Worm (Caenorhabditis elegans) whole organism, L4 larva: Measurements from ENCODE around the gene Y39A3CL.7.

Experiments
- F44E2.7 ChIP-seq: fragments of 200-800 bp; sonication (Bioruptor generic); IDR thresholded peaks from 2 replicates; pipeline ENCODE4 v2.1.2; 2022; ENCODE audit warnings: missing genetic modification characterization, missing compliant biosample characterization
- T20F7.1 ChIP-seq: fragments of 200-800 bp; sonication (Bioruptor generic); optimal IDR thresholded peaks from 2 replicates; lab custom pipeline; 2018; ENCODE audit warnings: mild to moderate bottlenecking, missing genetic modification characterization, missing compliant biosample characterization
- Y75B8A.6 ChIP-seq: fragments of 200-800 bp; sonication (Bioruptor generic); IDR thresholded peaks from 2 replicates; pipeline ENCODE4 v1.3.6; 2022; ENCODE audit warnings: missing genetic modification reagents, missing genetic modification characterization, missing compliant biosample characterization
- ZK337.2 ChIP-seq: fragments of 200-800 bp; sonication (Bioruptor generic); IDR thresholded peaks from 2 replicates; pipeline ENCODE4 v1.3.6; 2022; ENCODE audit warnings: missing genetic modification reagents, missing genetic modification characterization, missing compliant biosample characterization
- aha-1 ChIP-seq: fragments of 150-350 bp; peaks from one replicate; lab custom pipeline; 2014; ENCODE audit warnings: missing biosample characterization, missing genetic modification characterization
- ama-1 ChIP-seq: fragments of 150-350 bp; optimal IDR thresholded peaks from 2 replicates; lab custom pipeline; 2014; ENCODE audit warnings: inconsistent platforms, mixed read lengths
- ceh-20 ChIP-seq: fragments of 200-800 bp; sonication (Bioruptor generic); IDR thresholded peaks from 2 replicates; pipeline ENCODE4 v1.3.6; 2022; ENCODE audit warnings: missing genetic modification reagents, missing genetic modification characterization, missing compliant biosample characterization
- ceh-62 ChIP-seq: sonication (generic microtip); optimal IDR thresholded peaks from 2 replicates; lab custom pipeline; 2017; ENCODE audit warnings: missing biosample characterization, missing genetic modification characterization
- ctbp-1 ChIP-seq: fragments of 200-800 bp; sonication (Bioruptor generic); IDR thresholded peaks from 2 replicates; pipeline ENCODE4 v1.3.6; 2022; ENCODE audit warnings: missing genetic modification reagents, missing genetic modification characterization, missing compliant biosample characterization
- daf-16 ChIP-seq, 3 experiments: sonication (generic microtip); optimal IDR thresholded peaks; 2 replicates each; lab custom pipeline; 2016 to 2017; ENCODE audit warnings: missing genetic modification characterization in 3 of 3, missing genetic modification reagents in 3 of 3, mild to moderate bottlenecking in 2 of 3, missing compliant biosample characterization in 2 of 3, missing biosample characterization in 1 of 3, moderate library complexity in 1 of 3
- daf-19 ChIP-seq: fragments of 200-800 bp; sonication (Bioruptor generic); conservative IDR thresholded peaks from 2 replicates; pipeline ENCODE4 v1.3.6; 2022; ENCODE audit warnings: missing genetic modification characterization, missing compliant biosample characterization
- daf-8 ChIP-seq: fragments of 200-800 bp; sonication (Bioruptor generic); IDR thresholded peaks from 2 replicates; pipeline ENCODE4 v1.3.6; 2022; ENCODE audit warnings: missing genetic modification characterization, missing compliant biosample characterization
- dmd-8 ChIP-seq: fragments of 200-800 bp; sonication (Bioruptor generic); IDR thresholded peaks from 2 replicates; pipeline ENCODE4 v1.3.6; 2022; ENCODE audit warnings: missing genetic modification characterization, missing compliant biosample characterization
- dpl-1 ChIP-seq: fragments of 150-350 bp; optimal IDR thresholded peaks from 2 replicates; lab custom pipeline; 2014; ENCODE audit warnings: missing biosample characterization, missing genetic modification reagents, missing genetic modification characterization
- duxl-1 ChIP-seq: sonication (generic microtip); optimal IDR thresholded peaks from 2 replicates; lab custom pipeline; 2016; ENCODE audit warnings: mild to moderate bottlenecking, missing genetic modification characterization, moderate library complexity, missing compliant biosample characterization; ENCODE audit not compliant: poor library complexity
- dve-1 ChIP-seq: sonication (generic microtip); optimal IDR thresholded peaks from 2 replicates; lab custom pipeline; 2017; ENCODE audit warnings: antibody characterized with exemption, mild to moderate bottlenecking, missing genetic modification characterization, missing compliant biosample characterization; ENCODE audit not compliant: insufficient read depth
- egl-43 ChIP-seq: fragments of 200-800 bp; sonication (Bioruptor generic); IDR thresholded peaks from 2 replicates; pipeline ENCODE4 v1.3.6; 2022; ENCODE audit warnings: missing genetic modification reagents, missing genetic modification characterization, missing compliant biosample characterization
- fkh-10 ChIP-seq: fragments of 150-350 bp; optimal IDR thresholded peaks from 2 replicates; lab custom pipeline; 2014; ENCODE audit warnings: missing biosample characterization, missing genetic modification reagents, missing genetic modification characterization
- fos-1 ChIP-seq: fragments of 150-350 bp; optimal IDR thresholded peaks from 2 replicates; lab custom pipeline; 2014; ENCODE audit warnings: missing biosample characterization, missing genetic modification characterization
- hlh-11 ChIP-seq: fragments of 200-800 bp; sonication (Bioruptor generic); optimal IDR thresholded peaks from 2 replicates; lab custom pipeline; 2018; ENCODE audit warnings: mild to moderate bottlenecking, missing genetic modification characterization, missing compliant biosample characterization
- hmg-1.1 ChIP-seq: fragments of 200-800 bp; sonication (Bioruptor generic); IDR thresholded peaks from 2 replicates; pipeline ENCODE4 v1.3.6; 2022; ENCODE audit warnings: missing genetic modification reagents, missing genetic modification characterization, missing compliant biosample characterization
- lin-13 ChIP-seq: fragments of 150-350 bp; optimal IDR thresholded peaks from 2 replicates; lab custom pipeline; 2014; ENCODE audit warnings: missing biosample characterization, missing genetic modification reagents, missing genetic modification characterization
- lin-38 ChIP-seq: fragments of 200-800 bp; sonication (Bioruptor generic); IDR thresholded peaks from 2 replicates; pipeline ENCODE4 v1.3.6; 2022; ENCODE audit warnings: missing genetic modification reagents, missing genetic modification characterization, missing compliant biosample characterization
- lsy-2 ChIP-seq, 2 experiments: fragments of 150-350 bp in 1 of 2; sonication (generic microtip) in 1 of 2; optimal IDR thresholded peaks; 2 replicates each; lab custom pipeline; 2014 to 2017; ENCODE audit warnings: missing biosample characterization in 2 of 2, missing genetic modification characterization in 2 of 2
- madf-9 ChIP-seq: fragments of 200-800 bp; sonication (Bioruptor generic); conservative IDR thresholded peaks from 2 replicates; pipeline ENCODE4 v1.3.6; 2022; ENCODE audit warnings: missing genetic modification reagents, missing genetic modification characterization, missing compliant biosample characterization
- mep-1 ChIP-seq: fragments of 150-350 bp; sonication (generic microtip); optimal IDR thresholded peaks from 3 replicates; lab custom pipeline; 2014; ENCODE audit warnings: missing biosample characterization, missing genetic modification characterization
- mes-2 ChIP-seq: sonication (generic microtip); optimal IDR thresholded peaks from 2 replicates; lab custom pipeline; 2016; ENCODE audit warnings: missing genotype, mild to moderate bottlenecking, missing genetic modification characterization, missing compliant biosample characterization; ENCODE audit not compliant: poor library complexity, severe bottlenecking
- nhr-11 ChIP-seq: fragments of 150-350 bp; optimal IDR thresholded peaks from 2 replicates; lab custom pipeline; 2014; ENCODE audit warnings: missing biosample characterization, missing genetic modification characterization
- nhr-76 ChIP-seq: fragments of 150-350 bp; optimal IDR thresholded peaks from 2 replicates; lab custom pipeline; 2014; ENCODE audit warnings: missing biosample characterization, missing genetic modification characterization
- php-3 ChIP-seq: fragments of 200-800 bp; sonication (Bioruptor generic); IDR thresholded peaks from 2 replicates; pipeline ENCODE4 v1.3.6; 2022; ENCODE audit warnings: missing genetic modification reagents, missing genetic modification characterization, missing compliant biosample characterization
- pqm-1 ChIP-seq: sonication (generic microtip); optimal IDR thresholded peaks from 2 replicates; lab custom pipeline; 2017; ENCODE audit warnings: missing biosample characterization, missing genetic modification characterization
- rbr-2 ChIP-seq: sonication (generic microtip); optimal IDR thresholded peaks from 2 replicates; lab custom pipeline; 2016; ENCODE audit warnings: missing genotype, missing genetic modification characterization, missing compliant biosample characterization
- skn-1 ChIP-seq: fragments of 150-350 bp; optimal IDR thresholded peaks from 2 replicates; lab custom pipeline; 2014; ENCODE audit warnings: missing biosample characterization, missing genetic modification characterization
- spr-1 ChIP-seq: sonication (generic microtip); optimal IDR thresholded peaks from 2 replicates; lab custom pipeline; 2016; ENCODE audit warnings: mild to moderate bottlenecking, missing genetic modification characterization, missing compliant biosample characterization
- unc-130 ChIP-seq: sonication (generic microtip); optimal IDR thresholded peaks from 2 replicates; lab custom pipeline; 2016; ENCODE audit warnings: missing genetic modification reagents, missing genetic modification characterization, missing compliant biosample characterization
- unc-62 ChIP-seq, 3 experiments: fragments of 150-350 bp in 1 of 3; sonication (generic microtip); optimal IDR thresholded peaks in 2 of 3; peaks in 1 of 3; 1 replicate in 1 of 3; 2 replicates in 2 of 3; lab custom pipeline; 2014 to 2017; ENCODE audit warnings: missing biosample characterization in 3 of 3, missing genetic modification characterization in 3 of 3, missing genetic modification reagents in 3 of 3, missing genotype in 1 of 3

Y39A3CL.7 gene

DNA sequence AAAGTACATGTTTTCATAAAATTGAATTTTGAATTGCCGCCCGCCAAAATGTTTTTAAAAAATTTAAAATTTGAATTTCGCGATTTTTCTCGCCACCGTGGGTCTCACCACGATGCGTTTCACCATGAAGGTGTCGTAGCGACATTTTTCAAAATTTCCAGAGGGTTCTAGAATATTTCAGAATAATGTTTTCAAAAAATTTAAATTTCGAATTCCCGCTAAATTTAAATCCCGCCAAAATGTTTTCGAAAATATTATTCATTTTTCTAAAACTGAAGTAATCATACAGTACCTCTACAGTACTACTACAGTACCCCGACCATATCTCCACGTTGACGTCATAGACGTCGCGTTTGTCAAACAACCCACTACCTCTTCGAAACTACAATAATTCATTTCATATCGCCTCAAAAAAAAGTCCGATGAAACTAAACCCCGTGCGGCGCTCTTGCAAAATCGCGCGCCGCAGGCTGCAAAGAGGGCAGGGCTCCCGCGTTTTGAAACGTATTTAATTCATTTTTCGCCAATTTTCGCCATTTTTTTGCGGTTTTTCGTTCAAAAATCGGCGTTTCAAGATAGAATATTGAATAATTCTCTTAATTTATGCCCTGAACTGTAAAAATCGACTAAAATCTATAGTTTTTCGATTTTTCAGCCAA lies at the start of gene Y39A3CL.7, which contains the start of gene pvf-1:
Gene Y39A3CL.7, plus strand, starts transcription at position 656 of the 659 bp plus-strand sequence.
Gene pvf-1, minus strand, starts transcription at position 51 of the 659 bp plus-strand sequence.
- TF ChIP-seq lsy-2 (tag; optimal IDR thresholded peaks at IDR 0.05; lab: Kevin White, UChicago), result peak in 1 of 2 experiments; percentile 57
- TF ChIP-seq daf-19, result no peak
- TF ChIP-seq madf-9 (GFP tag; lab: Robert Waterston, UW), result 0 out of 2 replicates have a peak, but pooled peaks have one; percentile 17
- no peak for TF ChIP-seq skn-1 (tag; lab: Kevin White, UChicago)
- no peak for TF ChIP-seq Y75B8A.6 (GFP tag; lab: Robert Waterston, UW)
- TF ChIP-seq rbr-2 (tag; lab: Kevin White, UChicago), result peak; percentile 11
- no peak for TF ChIP-seq dmd-8
- peak; percentile 20 for TF ChIP-seq dve-1
- peak; percentile 92 for TF ChIP-seq aha-1 (tag; lab: Kevin White, UChicago)
- TF ChIP-seq nhr-11 (tag; lab: Kevin White, UChicago), result no peak
- TF ChIP-seq duxl-1 (tag; lab: Kevin White, UChicago), result peak; percentile 65
- TF ChIP-seq egl-43 (GFP tag; lab: Robert Waterston, UW), result no peak
- TF ChIP-seq lin-13 (GFP tag; lab: Kevin White, UChicago), result peak; percentile 68
- peak; percentile 66 for TF ChIP-seq lin-38
- peak; percentile 60 for TF ChIP-seq hmg-1.1 (GFP tag; lab: Robert Waterston, UW)
- no peak for TF ChIP-seq F44E2.7 (GFP tag; lab: Robert Waterston, UW)
- TF ChIP-seq unc-62 (GFP tag; optimal IDR thresholded peaks at IDR 0.05 in 1 of 2; lab: Kevin White, UChicago), result peak in 1 of 2 experiments; percentile 77
- no peak for TF ChIP-seq unc-62 (tag; optimal IDR thresholded peaks at IDR 0.05; lab: Kevin White, UChicago)
- TF ChIP-seq spr-1 (tag; lab: Kevin White, UChicago), result no peak
- peak; percentile 88 for TF ChIP-seq mes-2 (tag; lab: Kevin White, UChicago)
- no peak for TF ChIP-seq ama-1 (lab: Kevin White, UChicago)
- TF ChIP-seq T20F7.1 (GFP tag; lab: Kevin White, UChicago), result no peak
- TF ChIP-seq ctbp-1 (GFP tag; lab: Robert Waterston, UW), result no peak
- TF ChIP-seq hlh-11, result no peak
- no peak for TF ChIP-seq ceh-20 (GFP tag; lab: Robert Waterston, UW)
- TF ChIP-seq nhr-76 (tag; lab: Kevin White, UChicago), result no peak
- TF ChIP-seq fkh-10, result no peak
- TF ChIP-seq mep-1 (tag; lab: Kevin White, UChicago), result peak; percentile 56
- no peak for TF ChIP-seq unc-130
- no peak for TF ChIP-seq ceh-62
- peak; percentile 60 for TF ChIP-seq dpl-1 (GFP tag; lab: Kevin White, UChicago)
- TF ChIP-seq ZK337.2, result no peak
- TF ChIP-seq daf-16 (GFP tag; optimal IDR thresholded peaks at IDR 0.05; lab: Kevin White, UChicago), result peak in 1 of 2 experiments; percentile 20
- TF ChIP-seq daf-16 (tag; optimal IDR thresholded peaks at IDR 0.05; lab: Kevin White, UChicago), result peak; percentile 33
- TF ChIP-seq pqm-1 (tag; lab: Kevin White, UChicago), result no peak
- TF ChIP-seq fos-1 (tag; lab: Kevin White, UChicago), result no peak

DNA sequence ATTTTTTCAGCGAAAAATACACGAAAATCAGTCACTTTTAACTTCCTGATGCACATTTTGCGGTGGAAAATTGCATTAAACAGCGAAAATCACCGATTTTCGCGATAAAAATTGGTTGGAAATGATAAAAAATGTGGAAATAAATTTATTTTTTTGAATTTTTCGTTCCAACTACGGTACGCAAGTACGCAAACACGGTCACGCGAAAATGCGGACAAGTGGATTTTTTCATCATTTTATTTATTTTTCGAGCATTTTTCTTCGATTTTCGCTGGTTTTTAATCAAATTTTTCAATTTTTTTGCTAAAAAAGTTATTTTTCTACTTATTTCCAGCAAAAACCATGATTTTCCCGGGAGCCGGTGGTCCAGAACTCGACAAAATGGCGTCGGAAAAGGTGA lies 47.3 kb upstream of the Y39A3CL.7 start, which contains the start of gene Y39A3CL.3:
Gene Y39A3CL.3, plus strand, starts transcription at position 335 of the 400 bp plus-strand sequence.
- TF ChIP-seq mep-1 (tag; lab: Kevin White, UChicago) (peak; percentile 3), dpl-1 (GFP tag; lab: Kevin White, UChicago) (peak; percentile 51), daf-8 (GFP tag; lab: Robert Waterston, UW) (no peak), mes-2 (tag; lab: Kevin White, UChicago) (peak; percentile 58), aha-1 (tag; lab: Kevin White, UChicago) (peak; percentile 50), lsy-2 (tag; optimal IDR thresholded peaks at IDR 0.05; lab: Kevin White, UChicago) (peak; percentile 58 to 97)

DNA sequence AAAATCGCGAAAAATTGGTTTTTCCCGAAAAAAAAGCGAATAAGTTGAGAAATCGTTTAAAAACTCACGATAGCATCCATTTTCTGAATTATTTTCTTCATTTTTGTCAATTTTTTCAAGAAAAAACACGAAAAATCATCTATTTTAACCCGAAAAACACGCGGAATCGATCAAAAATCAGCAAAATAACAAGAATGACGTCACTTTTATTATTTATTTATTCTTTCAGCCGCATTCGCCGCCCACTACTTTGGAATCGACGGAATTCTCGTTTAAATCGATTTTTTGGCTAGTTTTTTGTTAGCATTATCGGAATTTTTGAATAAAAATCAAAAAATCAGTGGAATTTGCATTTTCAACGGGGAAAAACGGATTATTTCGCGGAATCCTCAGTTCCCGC lies 46.8 kb upstream of the Y39A3CL.7 start, which contains the start of gene Y39A3CL.4:
Gene Y39A3CL.4, minus strand, starts transcription at position 101 of the 400 bp plus-strand sequence.
- TF ChIP-seq daf-16 (GFP tag; optimal IDR thresholded peaks at IDR 0.05; lab: Kevin White, UChicago), result no peak
- TF ChIP-seq daf-16 (tag; optimal IDR thresholded peaks at IDR 0.05; lab: Kevin White, UChicago), result peak; percentile 8
- TF ChIP-seq php-3 (GFP tag; lab: Robert Waterston, UW), result no peak
- TF ChIP-seq unc-62 (GFP tag; optimal IDR thresholded peaks at IDR 0.05 in 1 of 2; lab: Kevin White, UChicago), result no peak
- TF ChIP-seq unc-62 (tag; optimal IDR thresholded peaks at IDR 0.05; lab: Kevin White, UChicago), result no peak
